Fruit fly (Drosophila melanogaster): Measurements from ENCODE around the gene CG2975.

Gene CG2975

DNA sequence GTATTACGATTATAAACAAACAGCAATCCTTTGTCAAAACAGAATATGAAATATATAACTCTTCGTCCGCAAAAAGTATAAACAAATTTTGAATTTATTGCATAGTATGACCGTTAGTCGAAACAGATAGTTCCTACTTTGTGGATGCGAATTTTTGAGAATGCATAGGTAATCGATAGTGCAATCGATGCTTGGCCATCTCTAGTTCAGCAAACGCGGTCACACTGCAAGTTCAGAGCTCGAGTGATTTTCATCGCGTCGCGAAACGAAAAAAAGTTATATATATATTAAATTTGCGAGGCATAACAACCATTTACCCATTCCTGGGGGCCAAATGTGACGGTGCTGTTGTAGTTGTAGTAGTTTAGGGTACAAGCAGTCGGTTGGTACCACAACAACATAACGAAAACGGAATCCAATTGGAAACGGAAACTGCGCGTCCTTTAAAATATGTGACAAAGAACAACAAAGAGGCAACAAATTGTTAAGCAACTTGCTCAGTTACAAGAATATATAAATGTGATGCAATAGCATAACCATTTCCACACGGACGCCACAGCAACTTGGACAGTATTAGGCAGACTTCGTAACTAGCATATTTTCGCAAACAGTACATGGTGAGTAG lies 17.1 kb downstream of the CG2975 start, which contains the start of gene CG2991 (continued):
- TF ChIP-seq CG6254 (GFP tag; optimal IDR thresholded peaks at IDR 0.05) (no peak), Lim3 (GFP tag; IDR thresholded peaks at IDR 0.05) (no peak), Awh (GFP tag; IDR thresholded peaks at IDR 0.05) (no peak), CG11696 (GFP tag; IDR thresholded peaks at IDR 0.05) (no peak), Sry-δ (GFP tag; optimal IDR thresholded peaks at IDR 0.05) (peak; percentile 96), CG33557 (GFP tag; optimal IDR thresholded peaks at IDR 0.05) (no peak), CG2199 (GFP tag; IDR thresholded peaks at IDR 0.05) (0 out of 3 replicates have a peak, but pooled peaks have one; percentile 40), Camta (GFP tag; optimal IDR thresholded peaks at IDR 0.05) (no peak), CG16815 (GFP tag; optimal IDR thresholded peaks at IDR 0.05) (no peak), Fer2 (tag; optimal IDR thresholded peaks at IDR 0.05) (no peak), lbe (GFP tag; optimal IDR thresholded peaks at IDR 0.05) (peak; percentile 55), tll (GFP tag; optimal IDR thresholded peaks at IDR 0.05) (no peak), CG3726 (GFP tag; IDR thresholded peaks at IDR 0.05) (no peak), Opbp (GFP tag; IDR thresholded peaks at IDR 0.05; ENCODE audit: partially characterized antibody) (peak; percentile 94), abd-A (tag; optimal IDR thresholded peaks at IDR 0.05) (peak; percentile 69), hb (GFP tag; IDR thresholded peaks at IDR 0.05; ENCODE audit: partially characterized antibody) (peak; percentile 53; the same call in 1 of the 3 replicates), CG9876 (GFP tag; optimal IDR thresholded peaks at IDR 0.05) (no peak), CG14710 (tag; optimal IDR thresholded peaks at IDR 0.05) (peak; percentile 60), usp (GFP tag; optimal IDR thresholded peaks at IDR 0.05) (no peak), MBD-R2 (GFP tag; IDR thresholded peaks at IDR 0.05) (peak; percentile 75), CG6791 (GFP tag; IDR thresholded peaks at IDR 0.05; ENCODE audit: partially characterized antibody) (peak; percentile 91), Abd-B (GFP tag; optimal IDR thresholded peaks at IDR 0.05) (peak; percentile 36), CG31441 (GFP tag; IDR thresholded peaks at IDR 0.05) (peak; percentile 33; the same call in 1 of the 2 replicates), CG10431 (GFP tag; optimal IDR thresholded peaks at IDR 0.05) (peak; percentile 36), shn (GFP tag; optimal IDR thresholded peaks at IDR 0.05) (no peak), ham (GFP tag; IDR thresholded peaks at IDR 0.05) (no peak), CG11093 (GFP tag; IDR thresholded peaks at IDR 0.05) (no peak), CG18764 (GFP tag; optimal IDR thresholded peaks at IDR 0.05) (no peak), CG10147 (GFP tag; optimal IDR thresholded peaks at IDR 0.05) (peak; percentile 36), caup (GFP tag; optimal IDR thresholded peaks at IDR 0.05; ENCODE audit: severe bottlenecking) (peak; percentile 56), ato (GFP tag; IDR thresholded peaks at IDR 0.05; ENCODE audit: partially characterized antibody) (peak; percentile 80), CG42726 (GFP tag; IDR thresholded peaks at IDR 0.05; ENCODE audit: partially characterized antibody) (peak; percentile 86), CG34376 (GFP tag; optimal IDR thresholded peaks at IDR 0.05) (peak; percentile 20), CG13775 (GFP tag; optimal IDR thresholded peaks at IDR 0.05) (no peak), jumu (GFP tag; optimal IDR thresholded peaks at IDR 0.05) (no peak), Eip74EF (GFP tag; optimal IDR thresholded peaks at IDR 0.05) (peak in 1 of 2 experiments; percentile 28), Hr78 (GFP tag; optimal IDR thresholded peaks at IDR 0.05) (no peak), gcm (GFP tag; optimal IDR thresholded peaks at IDR 0.05) (no peak), chm (GFP tag; IDR thresholded peaks at IDR 0.05) (peak; percentile 74), Dbx (GFP tag; IDR thresholded peaks at IDR 0.05) (0 out of 3 replicates have a peak, but pooled peaks have one; percentile 21), nom (GFP tag; optimal IDR thresholded peaks at IDR 0.05) (peak; percentile 17), run (tag; optimal IDR thresholded peaks at IDR 0.05) (no peak), CG13424 (tag; optimal IDR thresholded peaks at IDR 0.05) (peak; percentile 11), cato (GFP tag; optimal IDR thresholded peaks at IDR 0.05; ENCODE audit: borderline replicate concordance) (no peak), cas (GFP tag; IDR thresholded peaks at IDR 0.05) (no peak), amos (GFP tag; IDR thresholded peaks at IDR 0.05; ENCODE audit: partially characterized antibody) (peak; percentile 90; the same call in 1 of the 2 replicates), tgo (GFP tag; IDR thresholded peaks at IDR 0.05) (no peak), CG5180 (GFP tag; optimal IDR thresholded peaks at IDR 0.05) (peak; percentile 18)

Measured in whole organism, embryonic.